Worm (Caenorhabditis elegans) whole organism, L4 larva: ENCODE measurements around the gene fbxa-139.
"Not testable (repeated sequence)": the region's sequence is repeated elsewhere in the genome, so short reads cannot be mapped to it uniquely, and the experiment has no call there.

Experiments
- ama-1 ChIP-seq: fragments of 150-350 bp; optimal IDR thresholded peaks from 2 replicates; lab custom pipeline; 2014; ENCODE audit warnings: inconsistent platforms, mixed read lengths
- cey-2 ChIP-seq: sonication (generic microtip); optimal IDR thresholded peaks from 3 replicates; lab custom pipeline; 2017; ENCODE audit warnings: missing genetic modification characterization, mild to moderate bottlenecking, missing compliant biosample characterization, antibody characterized with exemption, borderline replicate concordance; ENCODE audit not compliant: insufficient read depth
- dpl-1 ChIP-seq: fragments of 150-350 bp; optimal IDR thresholded peaks from 2 replicates; lab custom pipeline; 2014; ENCODE audit warnings: missing biosample characterization, missing genetic modification reagents, missing genetic modification characterization
- egl-27 ChIP-seq: sonication (generic microtip); optimal IDR thresholded peaks from 3 replicates; lab custom pipeline; 2017; ENCODE audit warnings: missing biosample characterization, missing genetic modification reagents, missing genetic modification characterization
- mep-1 ChIP-seq: fragments of 150-350 bp; sonication (generic microtip); optimal IDR thresholded peaks from 3 replicates; lab custom pipeline; 2014; ENCODE audit warnings: missing biosample characterization, missing genetic modification characterization
- mxl-3 ChIP-seq: fragments of 200-800 bp; sonication (Bioruptor generic); optimal IDR thresholded peaks from 2 replicates; lab custom pipeline; 2018; ENCODE audit warnings: mild to moderate bottlenecking, missing genetic modification characterization, missing compliant biosample characterization
- pha-4 ChIP-seq, 2 experiments: fragments of 150-350 bp in 1 of 2; fragments of 200-800 bp in 1 of 2; sonication (Bioruptor generic) in 1 of 2; IDR thresholded peaks in 1 of 2; optimal IDR thresholded peaks in 1 of 2; 2 replicates each; pipeline versions ENCODE4 v1.3.6 to Lab custom; 2014 to 2022; ENCODE audit warnings: missing genetic modification characterization in 2 of 2, missing genetic modification reagents in 2 of 2, missing biosample characterization in 1 of 2, missing compliant biosample characterization in 1 of 2
- rbr-2 ChIP-seq: sonication (generic microtip); optimal IDR thresholded peaks from 2 replicates; lab custom pipeline; 2016; ENCODE audit warnings: missing genotype, missing genetic modification characterization, missing compliant biosample characterization
- spr-3 ChIP-seq: fragments of 200-800 bp; sonication (Bioruptor generic); optimal IDR thresholded peaks from 2 replicates; lab custom pipeline; 2018; ENCODE audit warnings: mild to moderate bottlenecking, missing genetic modification characterization, missing compliant biosample characterization

- TF ChIP-seq dpl-1; cey-2 (tag; lab: Kevin White, UChicago); pha-4 (GFP tag; IDR thresholded peaks at IDR 0.05; lab: Robert Waterston, UW); pha-4 (tag; optimal IDR thresholded peaks at IDR 0.05; lab: Kevin White, UChicago); egl-27 (tag; lab: Kevin White, UChicago); spr-3 (GFP tag; lab: Kevin White, UChicago); mep-1; ama-1 (lab: Kevin White, UChicago); mxl-3 (GFP tag; lab: Kevin White, UChicago); rbr-2 (tag; lab: Kevin White, UChicago): not testable (repeated sequence)
Measured at ce11 chrV:15599762-15600161, 5.3 kb upstream of the fbxa-139 start, which contains the start of gene B0391.14.
